Worm (Caenorhabditis elegans) whole organism, mixed stage, embryonic: ENCODE results near the gene F38H4.6.

Experiments
- bed-3 ChIP-seq: fragments of 200-800 bp; sonication (Bioruptor generic); optimal IDR thresholded peaks from 3 replicates; lab custom pipeline; 2018; ENCODE audit warnings: mild to moderate bottlenecking, missing genetic modification characterization, moderate library complexity, missing compliant biosample characterization
- blmp-1 ChIP-seq: fragments of 150-350 bp; optimal IDR thresholded peaks from 2 replicates; lab custom pipeline; 2014; ENCODE audit warnings: missing biosample characterization, missing genetic modification characterization
- ceh-39 ChIP-seq: fragments of 150-350 bp; optimal IDR thresholded peaks from 2 replicates; lab custom pipeline; 2014; ENCODE audit warnings: missing biosample characterization, missing genetic modification characterization
- ceh-83 ChIP-seq: fragments of 200-800 bp; sonication (Bioruptor generic); optimal IDR thresholded peaks from 2 replicates; lab custom pipeline; 2018; ENCODE audit warnings: mild to moderate bottlenecking, missing genetic modification characterization, missing compliant biosample characterization
- cnd-1 ChIP-seq: fragments of 200-800 bp; sonication (Bioruptor generic); optimal IDR thresholded peaks from 2 replicates; lab custom pipeline; 2018; ENCODE audit warnings: mild to moderate bottlenecking, missing genetic modification characterization, missing compliant biosample characterization
- elt-1 ChIP-seq: sonication (generic microtip); optimal IDR thresholded peaks from 2 replicates; lab custom pipeline; 2017; ENCODE audit warnings: missing genetic modification characterization, mild to moderate bottlenecking, missing compliant biosample characterization, antibody characterized with exemption, moderate library complexity, borderline replicate concordance; ENCODE audit not compliant: insufficient read depth
- elt-3 ChIP-seq: fragments of 150-350 bp; optimal IDR thresholded peaks from 2 replicates; lab custom pipeline; 2014; ENCODE audit warnings: missing biosample characterization, missing genetic modification characterization
- flh-1 ChIP-seq: fragments of 200-800 bp; sonication (Bioruptor generic); optimal IDR thresholded peaks from 2 replicates; lab custom pipeline; 2018; ENCODE audit warnings: mild to moderate bottlenecking, missing genetic modification characterization, moderate library complexity, missing compliant biosample characterization
- ham-2 ChIP-seq: fragments of 200-800 bp; sonication (Bioruptor generic); optimal IDR thresholded peaks from 2 replicates; lab custom pipeline; 2018; ENCODE audit warnings: mild to moderate bottlenecking, missing genetic modification characterization, missing compliant biosample characterization
- lin-13 ChIP-seq: fragments of 150-350 bp; optimal IDR thresholded peaks from 2 replicates; lab custom pipeline; 2014; ENCODE audit warnings: missing biosample characterization, missing genetic modification characterization
- lin-32 ChIP-seq: fragments of 200-800 bp; sonication (Bioruptor generic); optimal IDR thresholded peaks from 2 replicates; lab custom pipeline; 2018; ENCODE audit warnings: mild to moderate bottlenecking, missing genetic modification characterization, missing compliant biosample characterization
- lsy-2 ChIP-seq: fragments of 150-350 bp; optimal IDR thresholded peaks from 2 replicates; lab custom pipeline; 2014; ENCODE audit warnings: missing biosample characterization, missing genetic modification characterization
- mep-1 ChIP-seq: fragments of 150-350 bp; optimal IDR thresholded peaks from 2 replicates; lab custom pipeline; 2017; ENCODE audit warnings: missing biosample characterization, missing genetic modification reagents, missing genetic modification characterization, inconsistent platforms
- mls-2 ChIP-seq: sonication (generic microtip); optimal IDR thresholded peaks from 2 replicates; lab custom pipeline; 2016; ENCODE audit warnings: mild to moderate bottlenecking, missing genetic modification characterization, moderate library complexity, missing compliant biosample characterization
- nhr-12 ChIP-seq: fragments of 150-350 bp; optimal IDR thresholded peaks from 2 replicates; lab custom pipeline; 2014; ENCODE audit warnings: missing biosample characterization, missing genetic modification characterization
- nhr-2 ChIP-seq: fragments of 150-350 bp; optimal IDR thresholded peaks from 2 replicates; lab custom pipeline; 2014; ENCODE audit warnings: missing biosample characterization, missing genetic modification characterization
- nhr-237 ChIP-seq: fragments of 150-350 bp; optimal IDR thresholded peaks from 2 replicates; lab custom pipeline; 2014; ENCODE audit warnings: missing biosample characterization, missing genetic modification characterization
- nhr-76 ChIP-seq: sonication (generic microtip); optimal IDR thresholded peaks from 2 replicates; lab custom pipeline; 2017; ENCODE audit warnings: missing biosample characterization, missing genetic modification characterization
- sptf-1 ChIP-seq: sonication (generic microtip); optimal IDR thresholded peaks from 2 replicates; lab custom pipeline; 2017; ENCODE audit warnings: mild to moderate bottlenecking, missing genetic modification characterization, moderate library complexity, missing compliant biosample characterization
- unc-62 ChIP-seq: fragments of 150-350 bp; optimal IDR thresholded peaks from 2 replicates; lab custom pipeline; 2014; ENCODE audit warnings: missing biosample characterization, missing genetic modification reagents, missing genetic modification characterization
- zip-8 ChIP-seq: fragments of 150-350 bp; optimal IDR thresholded peaks from 2 replicates; lab custom pipeline; 2014; ENCODE audit warnings: missing biosample characterization, missing genetic modification characterization

Gene F38H4.6

ce11 chrIV:11804053-11804452 is 43.6 kb downstream of the F38H4.6 start, which contains the start of gene H01G02.1:
Gene H01G02.1 (minus strand): TSS chrIV:11804153.
- no peak for TF ChIP-seq elt-1 (tag; lab: Kevin White, UChicago)
- no peak for TF ChIP-seq sptf-1 (tag; lab: Kevin White, UChicago)
- TF ChIP-seq unc-62 (GFP tag; lab: Kevin White, UChicago) = no peak
- no peak for TF ChIP-seq mep-1 (tag; lab: Kevin White, UChicago)
- TF ChIP-seq ham-2 (GFP tag; lab: Kevin White, UChicago) = no peak
- no peak for TF ChIP-seq mls-2
- no peak for TF ChIP-seq cnd-1 (tag; lab: Kevin White, UChicago)
- TF ChIP-seq, all 35 proteins: peak for 0

ce11 chrIV:11803044-11803443 is 44.6 kb downstream of the F38H4.6 start, which contains the start of gene H01G02.4:
Gene H01G02.4 (minus strand): TSS chrIV:11803144.
- no peak for TF ChIP-seq lin-13 (tag; lab: Kevin White, UChicago)
- TF ChIP-seq mep-1 (tag; lab: Kevin White, UChicago) = no peak
- TF ChIP-seq ham-2 (GFP tag; lab: Kevin White, UChicago) = no peak
- no peak for TF ChIP-seq lin-32
- no peak for TF ChIP-seq bed-3 (GFP tag; lab: Kevin White, UChicago)
- TF ChIP-seq ceh-39 = no peak
- TF ChIP-seq ceh-83 (GFP tag; lab: Kevin White, UChicago) = no peak
- no peak for TF ChIP-seq nhr-76 (tag; lab: Kevin White, UChicago)
- no peak for TF ChIP-seq elt-3 (tag; lab: Kevin White, UChicago)
- TF ChIP-seq nhr-2 (tag; lab: Kevin White, UChicago) = no peak
- TF ChIP-seq blmp-1 (tag; lab: Kevin White, UChicago) = no peak
- no peak for TF ChIP-seq elt-1 (tag; lab: Kevin White, UChicago)
- TF ChIP-seq zip-8 (tag; lab: Kevin White, UChicago) = no peak
- TF ChIP-seq lsy-2 (tag; lab: Kevin White, UChicago) = no peak

- TF ChIP-seq nhr-237 (tag; lab: Kevin White, UChicago) (no peak), elt-3 (tag; lab: Kevin White, UChicago) (no peak), cnd-1 (tag; lab: Kevin White, UChicago) (no peak), lin-32 (no peak), nhr-12 (tag; lab: Kevin White, UChicago) (no peak)
These were observed 46.6 kb downstream of the F38H4.6 start, which contains the start of gene dyf-18 for ce11 chrIV:11801078-11801477. Gene dyf-18 (minus strand): TSS chrIV:11801178.

ce11 chrIV:11799240-11799639 is 48.4 kb downstream of the F38H4.6 start:
- TF ChIP-seq unc-62 (GFP tag; lab: Kevin White, UChicago) (peak; percentile 58), flh-1 (GFP tag; lab: Kevin White, UChicago) (no peak)
- TF ChIP-seq, all 35 proteins: peak for 1
